8 worm cellular contexts compared by ENCODE assay signal in genomic region chrX:15630790-15631204, ce11.
TF ChIP-seq lines count a peak whose summit lies in the region.

No protein-coding gene starts in this region.

TF ChIP-seq in whole organism, L1 larva, 84 proteins besides CTCF, POLR2A, EP300 and RAD21 (continues in another document):
- peak; percentile 19 for TF ChIP-seq dsc-1 (tag; optimal IDR thresholded peaks at IDR 0.05; lab: Kevin White, UChicago)
- peak; percentile 79 for TF ChIP-seq blmp-1 (tag; optimal IDR thresholded peaks at IDR 0.05; lab: Kevin White, UChicago)
- TF ChIP-seq unc-130 (tag; optimal IDR thresholded peaks at IDR 0.05; lab: Kevin White, UChicago): no peak
- TF ChIP-seq grh-1 (GFP tag; IDR thresholded peaks at IDR 0.05; lab: Robert Waterston, UW): no peak
- peak; percentile 44 for TF ChIP-seq snu-23 (GFP tag; optimal IDR thresholded peaks at IDR 0.05; lab: Kevin White, UChicago)
- TF ChIP-seq nhr-20 (tag; optimal IDR thresholded peaks at IDR 0.05; lab: Kevin White, UChicago): peak; percentile 23
- TF ChIP-seq snpc-4 (tag; optimal IDR thresholded peaks at IDR 0.05; lab: Kevin White, UChicago): no peak
- TF ChIP-seq nhr-237 (tag; optimal IDR thresholded peaks at IDR 0.05; lab: Kevin White, UChicago): no peak
- no peak for TF ChIP-seq unc-30 (tag; optimal IDR thresholded peaks at IDR 0.05; lab: Kevin White, UChicago)
- TF ChIP-seq aha-1 (tag; optimal IDR thresholded peaks at IDR 0.05; lab: Kevin White, UChicago): no peak
- TF ChIP-seq ceh-63 (GFP tag; optimal IDR thresholded peaks at IDR 0.05; lab: Kevin White, UChicago): no peak
- no peak for TF ChIP-seq jun-1 (tag; optimal IDR thresholded peaks at IDR 0.05; lab: Kevin White, UChicago)

TF ChIP-seq in whole organism, L2 larva, 48 proteins besides CTCF, POLR2A, EP300 and RAD21 (continues in another document):
- no peak for TF ChIP-seq R02D3.7 (tag; optimal IDR thresholded peaks at IDR 0.05; lab: Kevin White, UChicago)
- TF ChIP-seq nhr-10 (tag; optimal IDR thresholded peaks at IDR 0.05; lab: Kevin White, UChicago): no peak
- no peak for TF ChIP-seq nhr-6 (tag; optimal IDR thresholded peaks at IDR 0.05; lab: Kevin White, UChicago)
- no peak for TF ChIP-seq unc-39 (tag; optimal IDR thresholded peaks at IDR 0.05; lab: Kevin White, UChicago)
- peak; percentile 35 for TF ChIP-seq sem-4 (tag; optimal IDR thresholded peaks at IDR 0.05; lab: Kevin White, UChicago)
- TF ChIP-seq lin-39 (tag; optimal IDR thresholded peaks at IDR 0.05; lab: Kevin White, UChicago): no peak
- peak; percentile 42 to 44 for TF ChIP-seq lsy-2 (tag; optimal IDR thresholded peaks at IDR 0.05; lab: Kevin White, UChicago)
- no peak for TF ChIP-seq nhr-25 (tag; optimal IDR thresholded peaks at IDR 0.05; lab: Kevin White, UChicago)
- no peak for TF ChIP-seq ZK546.5 (tag; optimal IDR thresholded peaks at IDR 0.05; lab: Kevin White, UChicago)
- peak; percentile 45 for TF ChIP-seq crh-2 (tag; optimal IDR thresholded peaks at IDR 0.05; lab: Kevin White, UChicago)
- no peak for TF ChIP-seq peb-1 (tag; optimal IDR thresholded peaks at IDR 0.05; lab: Kevin White, UChicago)
- no peak for TF ChIP-seq alr-1 (tag; optimal IDR thresholded peaks at IDR 0.05; lab: Kevin White, UChicago)

TF ChIP-seq in whole organism, L3 larva, 47 proteins besides CTCF, POLR2A, EP300 and RAD21 (continues in another document):
- TF ChIP-seq nhr-12 (tag; optimal IDR thresholded peaks at IDR 0.05; lab: Kevin White, UChicago) (no peak), daf-12 (tag; optimal IDR thresholded peaks at IDR 0.05; lab: Kevin White, UChicago) (no peak), ceh-9 (tag; optimal IDR thresholded peaks at IDR 0.05; lab: Kevin White, UChicago) (no peak), nhr-76 (tag; optimal IDR thresholded peaks at IDR 0.05; lab: Kevin White, UChicago) (no peak), nfya-1 (tag; optimal IDR thresholded peaks at IDR 0.05; lab: Kevin White, UChicago; ENCODE audit: insufficient read depth) (peak; percentile 70), aly-2 (tag; optimal IDR thresholded peaks at IDR 0.05; lab: Kevin White, UChicago) (no peak), unc-39 (tag; optimal IDR thresholded peaks at IDR 0.05; lab: Kevin White, UChicago) (no peak), lin-15B (tag; optimal IDR thresholded peaks at IDR 0.05; lab: Kevin White, UChicago) (no peak), eor-1 (tag; optimal IDR thresholded peaks at IDR 0.05; lab: Kevin White, UChicago) (no peak), ZK546.5 (tag; optimal IDR thresholded peaks at IDR 0.05; lab: Kevin White, UChicago) (no peak), snpc-4 (tag; optimal IDR thresholded peaks at IDR 0.05; lab: Kevin White, UChicago) (peak; percentile 56), nhr-28 (tag; optimal IDR thresholded peaks at IDR 0.05; lab: Kevin White, UChicago) (no peak)

TF ChIP-seq in whole organism, L4 larva, 104 proteins besides CTCF, POLR2A, EP300 and RAD21 (continues in another document):
- TF ChIP-seq hlh-11 (tag; optimal IDR thresholded peaks at IDR 0.05; lab: Kevin White, UChicago) (peak; percentile 22), mdl-1 (tag; optimal IDR thresholded peaks at IDR 0.05; lab: Kevin White, UChicago) (peak in 1 of 2 experiments; percentile 16), nhr-111 (GFP tag; optimal IDR thresholded peaks at IDR 0.05; lab: Kevin White, UChicago) (no peak), hmg-1.1 (GFP tag; IDR thresholded peaks at IDR 0.05; lab: Robert Waterston, UW) (peak; percentile 73), fkh-10 (GFP tag; optimal IDR thresholded peaks at IDR 0.05; lab: Kevin White, UChicago) (peak; percentile 75), set-16 (GFP tag; IDR thresholded peaks at IDR 0.05; lab: Robert Waterston, UW) (peak; percentile 50), duxl-1 (tag; optimal IDR thresholded peaks at IDR 0.05; lab: Kevin White, UChicago; ENCODE audit: poor library complexity) (no peak), lsy-2 (tag; optimal IDR thresholded peaks at IDR 0.05; lab: Kevin White, UChicago) (peak in 1 of 2 experiments; percentile 45), rbr-2 (tag; optimal IDR thresholded peaks at IDR 0.05; lab: Kevin White, UChicago) (peak; percentile 39), madf-5 (GFP tag; IDR thresholded peaks at IDR 0.05; lab: Robert Waterston, UW) (no peak), zag-1 (tag; optimal IDR thresholded peaks at IDR 0.05; lab: Kevin White, UChicago) (no peak), Y75B8A.6 (GFP tag; IDR thresholded peaks at IDR 0.05; lab: Robert Waterston, UW) (no peak)

TF ChIP-seq in whole organism, early embryonic, 17 proteins besides CTCF, POLR2A, EP300 and RAD21:
- TF ChIP-seq F13C5.2 (tag; optimal IDR thresholded peaks at IDR 0.05; lab: Kevin White, UChicago) (peak; percentile 19), sea-1 (GFP tag; conservative IDR thresholded peaks at IDR 0.05; lab: Robert Waterston, UW) (no peak)
TF ChIP-seq in whole organism, early embryonic: peak in this region for 1.

TF ChIP-seq in whole organism, late embryonic, 69 proteins besides CTCF, POLR2A, EP300 and RAD21 (continues in another document):
- TF ChIP-seq ceh-6 (GFP tag; optimal IDR thresholded peaks at IDR 0.05; lab: Kevin White, UChicago) (no peak), fkh-10 (GFP tag; optimal IDR thresholded peaks at IDR 0.05; lab: Kevin White, UChicago) (peak; percentile 7), ceh-30 (tag; optimal IDR thresholded peaks at IDR 0.05; lab: Kevin White, UChicago) (no peak), unc-55 (GFP tag; optimal IDR thresholded peaks at IDR 0.05; lab: Kevin White, UChicago) (no peak), ref-2 (tag; optimal IDR thresholded peaks at IDR 0.05; lab: Kevin White, UChicago) (no peak), mec-3 (tag; optimal IDR thresholded peaks at IDR 0.05; lab: Kevin White, UChicago; ENCODE audit: borderline replicate concordance) (no peak), ztf-16 (tag; optimal IDR thresholded peaks at IDR 0.05; lab: Kevin White, UChicago) (no peak), K09A11.1 (tag; optimal IDR thresholded peaks at IDR 0.05; lab: Kevin White, UChicago; ENCODE audit: insufficient read depth) (no peak), dve-1 (tag; optimal IDR thresholded peaks at IDR 0.05; lab: Kevin White, UChicago) (no peak), pros-1 (tag; optimal IDR thresholded peaks at IDR 0.05; lab: Kevin White, UChicago) (no peak), ceh-24 (tag; optimal IDR thresholded peaks at IDR 0.05; lab: Kevin White, UChicago) (no peak), hlh-6 (tag; optimal IDR thresholded peaks at IDR 0.05; lab: Kevin White, UChicago) (no peak), syd-9 (tag; optimal IDR thresholded peaks at IDR 0.05; lab: Kevin White, UChicago) (peak; percentile 2), zip-5 (tag; optimal IDR thresholded peaks at IDR 0.05; lab: Kevin White, UChicago) (no peak), pag-3 (tag; optimal IDR thresholded peaks at IDR 0.05; lab: Kevin White, UChicago; ENCODE audit: borderline replicate concordance) (no peak), nfya-1 (tag; optimal IDR thresholded peaks at IDR 0.05; lab: Kevin White, UChicago) (peak; percentile 38)

TF ChIP-seq in whole organism, mixed stage, embryonic, 35 proteins besides CTCF, POLR2A, EP300 and RAD21:
- TF ChIP-seq nhr-237 (tag; optimal IDR thresholded peaks at IDR 0.05; lab: Kevin White, UChicago): no peak
- TF ChIP-seq ces-1 (GFP tag; optimal IDR thresholded peaks at IDR 0.05; lab: Kevin White, UChicago): peak; percentile 38
- TF ChIP-seq cnd-1 (tag; optimal IDR thresholded peaks at IDR 0.05; lab: Kevin White, UChicago): no peak
- TF ChIP-seq nhr-2 (tag; optimal IDR thresholded peaks at IDR 0.05; lab: Kevin White, UChicago): no peak
- peak; percentile 6 for TF ChIP-seq ceh-83 (GFP tag; optimal IDR thresholded peaks at IDR 0.05; lab: Kevin White, UChicago)
- no peak for TF ChIP-seq lin-13 (tag; optimal IDR thresholded peaks at IDR 0.05; lab: Kevin White, UChicago)
- no peak for TF ChIP-seq mab-5 (tag; optimal IDR thresholded peaks at IDR 0.05; lab: Kevin White, UChicago)
- TF ChIP-seq ceh-43 (GFP tag; optimal IDR thresholded peaks at IDR 0.05; lab: Kevin White, UChicago): no peak
- TF ChIP-seq unc-39 (tag; optimal IDR thresholded peaks at IDR 0.05; lab: Kevin White, UChicago): no peak
- no peak for TF ChIP-seq nhr-76 (tag; optimal IDR thresholded peaks at IDR 0.05; lab: Kevin White, UChicago)
- TF ChIP-seq mep-1 (tag; optimal IDR thresholded peaks at IDR 0.05; lab: Kevin White, UChicago): no peak
- TF ChIP-seq M03D4.4 (tag; optimal IDR thresholded peaks at IDR 0.05; lab: Kevin White, UChicago): peak; percentile 23
- TF ChIP-seq mls-2 (tag; optimal IDR thresholded peaks at IDR 0.05; lab: Kevin White, UChicago): peak; percentile 34
- TF ChIP-seq sptf-1 (tag; optimal IDR thresholded peaks at IDR 0.05; lab: Kevin White, UChicago): peak; percentile 51

TF ChIP-seq in whole organism, young adult, 124 proteins besides CTCF, POLR2A, EP300 and RAD21 (continues in another document):
- TF ChIP-seq mel-28 (tag; optimal IDR thresholded peaks at IDR 0.05; lab: Kevin White, UChicago; ENCODE audit: borderline replicate concordance) (no peak), Y53F4B.3 (GFP tag; IDR thresholded peaks at IDR 0.05; lab: Robert Waterston, UW) (no peak), ceh-58 (GFP tag; IDR thresholded peaks at IDR 0.05; lab: Robert Waterston, UW) (no peak), dpff-1 (tag; optimal IDR thresholded peaks at IDR 0.05; lab: Kevin White, UChicago) (no peak), egrh-3 (GFP tag; IDR thresholded peaks at IDR 0.05; lab: Robert Waterston, UW) (peak; percentile 17; the same call in 1 of the 2 replicates), ekl-4 (GFP tag; IDR thresholded peaks at IDR 0.05; lab: Robert Waterston, UW) (no peak), lsy-27 (tag; optimal IDR thresholded peaks at IDR 0.05; lab: Kevin White, UChicago; ENCODE audit: borderline replicate concordance, insufficient read depth) (no peak), ama-1 (optimal IDR thresholded peaks at IDR 0.05; lab: Kevin White, UChicago) (no peak), ama-1 (GFP tag; optimal IDR thresholded peaks at IDR 0.05; lab: Kevin White, UChicago) (no peak), somi-1 (GFP tag; optimal IDR thresholded peaks at IDR 0.05; lab: Kevin White, UChicago) (no peak), unc-130 (GFP tag; optimal IDR thresholded peaks at IDR 0.05; lab: Kevin White, UChicago) (no peak), B0336.3 (GFP tag; IDR thresholded peaks at IDR 0.05; lab: Robert Waterston, UW) (no peak), ztf-28 (GFP tag; IDR thresholded peaks at IDR 0.05; lab: Robert Waterston, UW) (no peak), hmg-1.2 (GFP tag; IDR thresholded peaks at IDR 0.05; lab: Robert Waterston, UW) (0 out of 2 replicates have a peak, but pooled peaks have one; percentile 9), Y53G8AR.9 (GFP tag; conservative IDR thresholded peaks at IDR 0.05; lab: Robert Waterston, UW) (no peak), aptf-2 (GFP tag; conservative IDR thresholded peaks at IDR 0.05; lab: Robert Waterston, UW) (no peak), snpc-4 (GFP tag; optimal IDR thresholded peaks at IDR 0.05; lab: Kevin White, UChicago) (peak; percentile 20), snpc-4 (tag; optimal IDR thresholded peaks at IDR 0.05; lab: Kevin White, UChicago) (no peak), F57C9.4 (tag; optimal IDR thresholded peaks at IDR 0.05; lab: Kevin White, UChicago) (no peak), madf-8 (GFP tag; conservative IDR thresholded peaks at IDR 0.05; lab: Robert Waterston, UW) (no peak), attf-3 (GFP tag; conservative IDR thresholded peaks at IDR 0.05; lab: Robert Waterston, UW) (no peak), madf-10 (tag; optimal IDR thresholded peaks at IDR 0.05; lab: Kevin White, UChicago) (no peak)
